Worm (Caenorhabditis elegans) whole organism, mixed stage, embryonic: ENCODE results near the gene F54D12.2.

Source experiments
- M03D4.4 ChIP-seq: sonication (generic microtip); optimal IDR thresholded peaks from 2 replicates; lab custom pipeline; 2017; ENCODE audit warnings: mild to moderate bottlenecking, missing genetic modification characterization, missing compliant biosample characterization
- bed-3 ChIP-seq: fragments of 200-800 bp; sonication (Bioruptor generic); optimal IDR thresholded peaks from 3 replicates; lab custom pipeline; 2018; ENCODE audit warnings: mild to moderate bottlenecking, missing genetic modification characterization, moderate library complexity, missing compliant biosample characterization
- blmp-1 ChIP-seq: fragments of 150-350 bp; optimal IDR thresholded peaks from 2 replicates; lab custom pipeline; 2014; ENCODE audit warnings: missing biosample characterization, missing genetic modification characterization
- ceh-39 ChIP-seq: fragments of 150-350 bp; optimal IDR thresholded peaks from 2 replicates; lab custom pipeline; 2014; ENCODE audit warnings: missing biosample characterization, missing genetic modification characterization
- ceh-43 ChIP-seq: fragments of 200-800 bp; sonication (Bioruptor generic); optimal IDR thresholded peaks from 2 replicates; lab custom pipeline; 2018; ENCODE audit warnings: mild to moderate bottlenecking, missing genetic modification characterization, moderate library complexity, missing compliant biosample characterization
- ceh-83 ChIP-seq: fragments of 200-800 bp; sonication (Bioruptor generic); optimal IDR thresholded peaks from 2 replicates; lab custom pipeline; 2018; ENCODE audit warnings: mild to moderate bottlenecking, missing genetic modification characterization, missing compliant biosample characterization
- ces-1 ChIP-seq: fragments of 150-350 bp; optimal IDR thresholded peaks from 2 replicates; lab custom pipeline; 2014; ENCODE audit warnings: missing biosample characterization, missing genetic modification reagents, missing genetic modification characterization
- cnd-1 ChIP-seq: fragments of 200-800 bp; sonication (Bioruptor generic); optimal IDR thresholded peaks from 2 replicates; lab custom pipeline; 2018; ENCODE audit warnings: mild to moderate bottlenecking, missing genetic modification characterization, missing compliant biosample characterization
- drap-1 ChIP-seq: fragments of 200-800 bp; sonication (Bioruptor generic); optimal IDR thresholded peaks from 3 replicates; lab custom pipeline; 2018; ENCODE audit warnings: mild to moderate bottlenecking, missing genetic modification characterization, missing compliant biosample characterization
- elt-1 ChIP-seq: sonication (generic microtip); optimal IDR thresholded peaks from 2 replicates; lab custom pipeline; 2017; ENCODE audit warnings: missing genetic modification characterization, mild to moderate bottlenecking, missing compliant biosample characterization, antibody characterized with exemption, moderate library complexity, borderline replicate concordance; ENCODE audit not compliant: insufficient read depth
- elt-3 ChIP-seq: fragments of 150-350 bp; optimal IDR thresholded peaks from 2 replicates; lab custom pipeline; 2014; ENCODE audit warnings: missing biosample characterization, missing genetic modification characterization
- flh-1 ChIP-seq: fragments of 200-800 bp; sonication (Bioruptor generic); optimal IDR thresholded peaks from 2 replicates; lab custom pipeline; 2018; ENCODE audit warnings: mild to moderate bottlenecking, missing genetic modification characterization, moderate library complexity, missing compliant biosample characterization
- ham-2 ChIP-seq: fragments of 200-800 bp; sonication (Bioruptor generic); optimal IDR thresholded peaks from 2 replicates; lab custom pipeline; 2018; ENCODE audit warnings: mild to moderate bottlenecking, missing genetic modification characterization, missing compliant biosample characterization
- hlh-1 ChIP-seq: fragments of 150-350 bp; optimal IDR thresholded peaks from 2 replicates; lab custom pipeline; 2014; ENCODE audit warnings: missing biosample characterization, missing genetic modification reagents, missing genetic modification characterization
- lin-32 ChIP-seq: fragments of 200-800 bp; sonication (Bioruptor generic); optimal IDR thresholded peaks from 2 replicates; lab custom pipeline; 2018; ENCODE audit warnings: mild to moderate bottlenecking, missing genetic modification characterization, missing compliant biosample characterization
- lsy-2 ChIP-seq: fragments of 150-350 bp; optimal IDR thresholded peaks from 2 replicates; lab custom pipeline; 2014; ENCODE audit warnings: missing biosample characterization, missing genetic modification characterization
- mab-5 ChIP-seq: fragments of 150-350 bp; optimal IDR thresholded peaks from 2 replicates; lab custom pipeline; 2014; ENCODE audit warnings: missing biosample characterization, missing genetic modification characterization
- mep-1 ChIP-seq: fragments of 150-350 bp; optimal IDR thresholded peaks from 2 replicates; lab custom pipeline; 2017; ENCODE audit warnings: missing biosample characterization, missing genetic modification reagents, missing genetic modification characterization, inconsistent platforms
- mls-2 ChIP-seq: sonication (generic microtip); optimal IDR thresholded peaks from 2 replicates; lab custom pipeline; 2016; ENCODE audit warnings: mild to moderate bottlenecking, missing genetic modification characterization, moderate library complexity, missing compliant biosample characterization
- nhr-12 ChIP-seq: fragments of 150-350 bp; optimal IDR thresholded peaks from 2 replicates; lab custom pipeline; 2014; ENCODE audit warnings: missing biosample characterization, missing genetic modification characterization
- nhr-2 ChIP-seq: fragments of 150-350 bp; optimal IDR thresholded peaks from 2 replicates; lab custom pipeline; 2014; ENCODE audit warnings: missing biosample characterization, missing genetic modification characterization
- nhr-237 ChIP-seq: fragments of 150-350 bp; optimal IDR thresholded peaks from 2 replicates; lab custom pipeline; 2014; ENCODE audit warnings: missing biosample characterization, missing genetic modification characterization
- nhr-28 ChIP-seq: fragments of 150-350 bp; optimal IDR thresholded peaks from 2 replicates; lab custom pipeline; 2014; ENCODE audit warnings: missing biosample characterization, missing genetic modification characterization
- nhr-76 ChIP-seq: sonication (generic microtip); optimal IDR thresholded peaks from 2 replicates; lab custom pipeline; 2017; ENCODE audit warnings: missing biosample characterization, missing genetic modification characterization
- pha-4 ChIP-seq: fragments of 150-350 bp; optimal IDR thresholded peaks from 2 replicates; lab custom pipeline; 2018; ENCODE audit warnings: missing biosample characterization, missing genetic modification reagents, missing genetic modification characterization
- sem-2 ChIP-seq: fragments of 200-800 bp; sonication (Bioruptor generic); optimal IDR thresholded peaks from 2 replicates; lab custom pipeline; 2018; ENCODE audit warnings: mild to moderate bottlenecking, missing genetic modification characterization, missing compliant biosample characterization
- snpc-4 ChIP-seq: fragments of 150-350 bp; optimal IDR thresholded peaks from 2 replicates; lab custom pipeline; 2014; ENCODE audit warnings: missing biosample characterization, missing genetic modification characterization
- sptf-1 ChIP-seq: sonication (generic microtip); optimal IDR thresholded peaks from 2 replicates; lab custom pipeline; 2017; ENCODE audit warnings: mild to moderate bottlenecking, missing genetic modification characterization, moderate library complexity, missing compliant biosample characterization
- tbx-8 ChIP-seq: fragments of 200-800 bp; sonication (Bioruptor generic); optimal IDR thresholded peaks from 2 replicates; lab custom pipeline; 2018; ENCODE audit warnings: mild to moderate bottlenecking, missing genetic modification characterization, moderate library complexity, missing compliant biosample characterization
- unc-120 ChIP-seq: sonication (generic microtip); optimal IDR thresholded peaks from 2 replicates; lab custom pipeline; 2017; ENCODE audit warnings: missing genetic modification characterization, missing compliant biosample characterization; ENCODE audit not compliant: poor library complexity, severe bottlenecking
- unc-39 ChIP-seq: fragments of 150-350 bp; optimal IDR thresholded peaks from 2 replicates; lab custom pipeline; 2014; ENCODE audit warnings: missing biosample characterization, missing genetic modification characterization
- unc-62 ChIP-seq: fragments of 150-350 bp; optimal IDR thresholded peaks from 2 replicates; lab custom pipeline; 2014; ENCODE audit warnings: missing biosample characterization, missing genetic modification reagents, missing genetic modification characterization
- zip-8 ChIP-seq: fragments of 150-350 bp; optimal IDR thresholded peaks from 2 replicates; lab custom pipeline; 2014; ENCODE audit warnings: missing biosample characterization, missing genetic modification characterization
- ztf-11 ChIP-seq: fragments of 150-350 bp; optimal IDR thresholded peaks from 2 replicates; lab custom pipeline; 2014; ENCODE audit warnings: missing biosample characterization, missing genetic modification characterization

F54D12.2 gene

DNA sequence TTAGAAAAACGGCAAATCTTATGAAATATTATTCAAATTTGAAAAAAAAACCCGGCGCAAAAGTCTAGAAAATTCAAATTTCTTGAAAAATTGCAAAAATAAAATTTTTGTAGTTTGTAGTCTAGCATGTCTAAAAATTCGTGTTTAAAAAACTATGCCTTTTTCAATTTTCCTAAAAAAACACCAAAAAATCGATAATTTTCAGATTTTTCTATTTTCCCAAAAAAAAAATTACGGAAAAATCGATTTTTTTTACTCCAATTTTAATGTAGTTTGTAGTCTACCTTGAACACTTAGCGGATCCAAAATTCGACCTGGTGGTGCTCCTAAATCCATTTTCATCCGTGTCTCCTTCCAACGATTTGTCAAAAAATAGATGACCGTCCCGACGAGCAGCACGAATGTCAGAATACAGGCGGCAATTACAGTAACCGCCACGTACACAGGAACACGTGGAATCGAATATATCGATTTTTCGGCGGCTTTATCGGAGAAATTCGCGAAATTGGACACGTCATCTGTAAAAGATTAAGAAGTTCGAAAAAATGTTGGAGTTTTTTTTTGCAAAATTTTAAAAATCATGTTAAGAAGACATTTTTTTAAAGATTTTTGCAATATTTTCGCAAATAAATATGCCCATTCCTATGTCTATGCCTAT, 22.4 kb downstream of the F54D12.2 start:
- TF ChIP-seq lsy-2 (tag; lab: Kevin White, UChicago) (no peak), nhr-237 (tag; lab: Kevin White, UChicago) (no peak), lin-32 (GFP tag; lab: Kevin White, UChicago) (no peak), M03D4.4 (tag; lab: Kevin White, UChicago) (no peak), pha-4 (tag; lab: Kevin White, UChicago) (no peak), elt-3 (tag; lab: Kevin White, UChicago) (no peak), nhr-12 (tag; lab: Kevin White, UChicago) (no peak), cnd-1 (no peak), nhr-76 (no peak), bed-3 (GFP tag; lab: Kevin White, UChicago) (no peak), ceh-43 (GFP tag; lab: Kevin White, UChicago) (no peak), unc-120 (tag; lab: Kevin White, UChicago) (no peak), nhr-28 (no peak), unc-62 (no peak), unc-39 (no peak), flh-1 (GFP tag; lab: Kevin White, UChicago) (no peak), ztf-11 (no peak), ceh-83 (GFP tag; lab: Kevin White, UChicago) (no peak), ceh-39 (tag; lab: Kevin White, UChicago) (no peak)

DNA sequence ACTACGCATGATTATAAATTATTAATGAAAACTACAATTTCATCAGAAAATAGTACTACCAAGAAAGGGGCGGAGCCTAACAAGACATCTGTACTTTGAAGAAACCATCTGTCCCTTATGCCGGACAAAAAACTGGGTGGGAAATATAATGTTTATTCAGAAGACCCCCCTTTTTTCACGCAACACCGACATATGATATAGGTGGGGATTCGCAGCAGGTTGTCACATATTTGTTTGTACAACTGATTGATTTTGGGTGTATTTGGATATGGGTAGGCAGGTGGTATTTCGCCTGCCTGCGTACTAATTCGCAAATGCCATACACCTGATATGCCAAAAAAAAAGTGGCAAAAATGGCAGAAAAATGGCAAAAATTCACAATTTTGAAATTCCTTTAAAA, 25.2 kb downstream of the F54D12.2 start, which contains the start of gene Y51H7C.10:
Gene Y51H7C.10, minus strand, starts transcription at position 101 of the 400 bp plus-strand sequence.
- TF ChIP-seq pha-4 (tag; lab: Kevin White, UChicago) (no peak), M03D4.4 (tag; lab: Kevin White, UChicago) (no peak), mab-5 (no peak), cnd-1 (no peak), elt-3 (tag; lab: Kevin White, UChicago) (no peak), zip-8 (tag; lab: Kevin White, UChicago) (no peak), ztf-11 (no peak), ham-2 (GFP tag; lab: Kevin White, UChicago) (no peak), mls-2 (tag; lab: Kevin White, UChicago) (no peak)

DNA sequence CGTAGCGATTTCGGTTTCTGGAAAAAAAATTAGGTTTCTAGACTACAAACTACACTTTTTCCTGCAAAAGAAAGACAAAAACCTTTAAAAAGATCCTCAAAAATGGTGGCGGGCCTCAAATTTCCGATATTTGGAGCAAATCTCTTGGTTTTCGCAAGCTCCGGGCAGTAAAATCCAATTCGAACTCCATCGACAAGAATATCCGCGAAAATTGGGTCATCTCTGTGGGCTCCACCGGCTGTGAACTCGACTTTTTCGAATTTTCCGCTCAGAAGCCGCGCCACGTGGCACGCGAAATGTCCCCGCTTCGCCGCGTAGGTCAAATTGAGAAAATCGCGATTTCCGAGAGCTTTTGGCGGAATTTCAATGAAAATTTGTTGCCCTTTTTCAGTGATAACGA, 38.2 kb downstream of the F54D12.2 start:
- TF ChIP-seq pha-4 (tag; lab: Kevin White, UChicago) (no peak), hlh-1 (tag; lab: Kevin White, UChicago) (no peak), zip-8 (tag; lab: Kevin White, UChicago) (no peak), tbx-8 (GFP tag; lab: Kevin White, UChicago) (no peak), ceh-39 (tag; lab: Kevin White, UChicago) (no peak), drap-1 (no peak), sem-2 (GFP tag; lab: Kevin White, UChicago) (no peak), lsy-2 (tag; lab: Kevin White, UChicago) (no peak), elt-3 (tag; lab: Kevin White, UChicago) (no peak), snpc-4 (no peak), sptf-1 (tag; lab: Kevin White, UChicago) (no peak), elt-1 (tag; lab: Kevin White, UChicago) (no peak), nhr-237 (tag; lab: Kevin White, UChicago) (no peak)

DNA sequence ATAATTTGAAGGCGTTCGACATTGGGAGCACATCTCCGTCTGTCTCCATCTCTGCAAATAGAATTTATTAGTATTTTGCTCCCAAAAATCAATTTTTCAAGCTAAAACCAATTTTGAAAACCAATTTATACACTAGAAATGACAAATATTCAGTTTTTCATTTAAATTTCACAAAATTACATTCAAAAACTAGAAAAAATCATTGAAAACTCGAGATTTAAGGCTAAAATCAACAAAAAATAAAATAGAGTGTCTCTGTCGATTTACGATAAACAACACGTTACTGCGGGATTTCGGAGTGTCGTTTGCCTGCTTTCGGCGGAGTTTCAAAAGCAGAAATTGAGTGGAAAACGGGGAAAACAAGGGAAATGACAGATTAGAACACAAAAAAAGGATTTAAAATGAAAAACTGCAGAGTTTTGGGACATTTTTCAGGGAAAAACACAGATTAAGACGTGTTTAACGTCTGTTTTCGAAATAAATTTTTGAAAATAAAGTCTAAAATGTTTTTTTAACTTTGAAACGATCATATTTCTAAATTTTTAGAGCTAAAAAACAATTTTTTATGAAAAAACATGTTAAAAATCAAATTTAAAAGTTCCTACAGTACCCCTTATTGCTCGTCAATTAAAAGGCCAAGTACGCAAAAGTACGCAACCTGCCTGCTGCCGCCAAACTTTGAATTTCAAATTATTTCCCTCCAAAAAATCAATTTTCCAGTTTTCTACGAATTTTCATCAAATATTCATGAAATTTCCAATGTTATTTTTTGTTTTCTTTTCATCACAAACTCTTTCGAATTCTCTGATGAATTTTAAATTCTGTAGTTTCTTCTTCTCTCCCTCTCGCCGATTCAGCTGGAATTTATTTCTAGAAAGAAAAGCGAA, 39.2 kb downstream of the F54D12.2 start, which contains the start of gene nol-6:
Gene nol-6, minus strand, starts transcription at position 51 of the 887 bp plus-strand sequence.
- TF ChIP-seq blmp-1 (tag; lab: Kevin White, UChicago), result no peak
- no peak for TF ChIP-seq unc-39
- no peak for TF ChIP-seq ceh-39 (tag; lab: Kevin White, UChicago)
- peak; percentile 9 for TF ChIP-seq mep-1 (tag; lab: Kevin White, UChicago)
- no peak for TF ChIP-seq bed-3 (GFP tag; lab: Kevin White, UChicago)
- TF ChIP-seq sem-2 (GFP tag; lab: Kevin White, UChicago), result no peak
- no peak for TF ChIP-seq nhr-76
- peak; percentile 8 for TF ChIP-seq lsy-2 (tag; lab: Kevin White, UChicago)
- TF ChIP-seq ceh-43 (GFP tag; lab: Kevin White, UChicago), result no peak
- no peak for TF ChIP-seq nhr-2 (tag; lab: Kevin White, UChicago)
- no peak for TF ChIP-seq elt-1 (tag; lab: Kevin White, UChicago)
- TF ChIP-seq snpc-4, result no peak
- TF ChIP-seq ces-1, result peak; percentile 40
- no peak for TF ChIP-seq ztf-11
